Worm (Caenorhabditis elegans): ENCODE results near the gene W08F4.12.
"Not testable (repeated sequence)": the region's sequence is repeated elsewhere in the genome, so short reads cannot be mapped to it uniquely, and the experiment has no call there.

Gene W08F4.12

DNA sequence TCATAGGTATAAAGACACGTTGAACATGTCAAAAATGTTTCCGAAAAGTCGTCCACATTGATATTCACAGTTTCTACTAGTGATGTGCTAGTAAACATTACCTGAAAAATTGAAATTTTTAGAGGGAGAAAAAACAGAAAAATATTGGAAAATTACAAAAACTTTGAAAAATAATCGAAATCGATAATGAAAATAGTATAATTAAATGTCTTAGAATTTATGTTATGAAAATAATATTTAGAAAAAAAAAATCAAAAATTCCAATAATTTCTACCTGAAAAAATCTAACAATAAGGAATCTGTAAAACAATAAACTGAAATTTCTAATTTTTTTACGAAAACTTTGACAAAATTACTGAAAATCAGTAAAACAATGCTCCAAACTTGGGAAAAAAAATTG, 17.8 kb upstream of the W08F4.12 start, which contains the start of gene nhl-3:
Gene nhl-3, minus strand, starts transcription at position 101 of the 400 bp plus-strand sequence.
- TF ChIP-seq him-1 (tag; optimal IDR thresholded peaks at IDR 0.05) (no peak), dao-5 (tag; optimal IDR thresholded peaks at IDR 0.05) (no peak), W03F9.2 (tag; optimal IDR thresholded peaks at IDR 0.05) (no peak)

DNA sequence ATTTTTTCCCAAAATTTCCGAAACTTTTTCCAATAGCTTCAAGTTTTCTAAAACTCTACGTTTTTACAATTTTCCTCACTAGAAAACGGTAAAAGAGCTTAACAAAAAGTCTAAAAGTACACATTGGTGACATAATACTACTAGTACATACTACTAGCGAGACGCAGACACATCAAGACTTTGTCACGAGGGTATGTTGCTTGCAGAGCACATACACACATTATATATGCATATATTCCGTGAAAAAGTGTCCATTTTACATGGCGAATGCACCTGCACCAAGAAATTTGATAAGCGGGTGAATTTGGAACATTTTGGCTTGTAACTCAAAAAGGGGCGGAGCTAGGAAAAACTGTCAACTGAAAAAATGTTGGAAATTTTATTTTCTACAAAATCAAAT, 17.1 kb upstream of the W08F4.12 start:
- no peak for TF ChIP-seq him-1 (tag; optimal IDR thresholded peaks at IDR 0.05)
- no peak for TF ChIP-seq dao-5 (tag; optimal IDR thresholded peaks at IDR 0.05)
- no peak for TF ChIP-seq W03F9.2 (tag; optimal IDR thresholded peaks at IDR 0.05)

DNA sequence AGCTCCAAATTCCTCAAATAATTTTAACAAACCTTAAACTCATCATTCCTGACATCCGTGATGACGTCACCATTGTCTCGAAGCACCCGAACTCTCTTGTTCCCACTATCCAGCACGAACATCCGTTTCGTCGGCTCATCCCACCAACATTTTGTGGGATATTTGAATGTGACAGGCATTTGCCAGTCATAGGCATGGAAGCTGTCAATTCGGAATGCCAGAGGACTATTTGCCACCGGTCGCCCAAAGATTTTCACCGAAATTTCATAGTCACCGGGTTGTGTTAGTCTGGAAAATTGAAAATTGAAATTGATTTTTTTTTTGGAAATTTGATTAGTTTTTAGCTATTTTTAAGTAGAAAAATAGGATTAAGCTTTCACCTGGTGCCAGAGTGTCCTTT, 12.5 kb upstream of the W08F4.12 start:
- TF ChIP-seq dao-5 (tag; optimal IDR thresholded peaks at IDR 0.05) (no peak), him-1 (tag; optimal IDR thresholded peaks at IDR 0.05) (no peak), W03F9.2 (tag; optimal IDR thresholded peaks at IDR 0.05) (no peak)

DNA sequence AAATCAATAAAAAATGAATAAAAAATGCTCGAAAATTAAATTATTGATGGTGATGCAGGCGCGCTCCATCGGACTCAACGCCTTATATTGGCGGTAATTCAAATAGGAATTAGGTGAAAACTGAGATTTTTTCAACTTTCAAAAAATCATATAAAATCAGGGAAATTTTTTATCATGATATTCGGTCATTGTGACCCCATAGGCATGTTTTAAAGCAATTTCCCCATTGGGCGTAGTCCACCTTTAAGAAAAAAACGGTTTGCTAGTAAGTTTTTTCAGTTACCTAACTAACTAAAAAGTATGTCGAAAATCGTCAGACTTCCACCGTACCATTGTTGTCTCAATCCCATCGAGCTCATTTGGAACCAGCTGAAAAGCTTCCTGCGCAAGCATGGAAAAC, 9.0 kb upstream of the W08F4.12 start, which contains the start of gene W08F4.1:
Gene W08F4.1, plus strand, starts transcription at position 301 of the 400 bp plus-strand sequence.
- TF ChIP-seq him-1, dao-5, W03F9.2 (tag; optimal IDR thresholded peaks at IDR 0.05): not testable (repeated sequence)

DNA sequence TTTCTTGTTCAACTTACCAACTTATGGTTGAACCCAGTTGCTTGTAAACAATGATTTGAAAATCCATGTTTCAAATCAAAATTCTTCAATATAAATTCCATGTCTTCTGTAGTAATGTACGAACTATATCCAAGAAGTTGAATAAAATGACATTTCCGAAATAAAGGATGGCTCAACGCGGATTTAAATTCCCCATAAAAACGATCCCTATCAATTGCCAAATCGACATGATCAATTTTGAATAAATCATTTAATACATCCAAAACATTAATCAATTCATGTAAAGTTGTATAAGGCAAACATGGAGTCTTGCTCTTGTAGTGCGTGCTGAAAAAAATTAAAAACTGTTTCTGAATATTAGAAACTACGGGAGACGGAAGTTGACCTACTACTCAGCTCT, 6.9 kb upstream of the W08F4.12 start, which contains the start of gene W08F4.10:
Gene W08F4.10, minus strand, starts transcription at position 101 of the 400 bp plus-strand sequence.
- TF ChIP-seq him-1 (tag; optimal IDR thresholded peaks at IDR 0.05) = no peak
- no peak for TF ChIP-seq dao-5 (tag; optimal IDR thresholded peaks at IDR 0.05)
- no peak for TF ChIP-seq W03F9.2 (tag; optimal IDR thresholded peaks at IDR 0.05)

DNA sequence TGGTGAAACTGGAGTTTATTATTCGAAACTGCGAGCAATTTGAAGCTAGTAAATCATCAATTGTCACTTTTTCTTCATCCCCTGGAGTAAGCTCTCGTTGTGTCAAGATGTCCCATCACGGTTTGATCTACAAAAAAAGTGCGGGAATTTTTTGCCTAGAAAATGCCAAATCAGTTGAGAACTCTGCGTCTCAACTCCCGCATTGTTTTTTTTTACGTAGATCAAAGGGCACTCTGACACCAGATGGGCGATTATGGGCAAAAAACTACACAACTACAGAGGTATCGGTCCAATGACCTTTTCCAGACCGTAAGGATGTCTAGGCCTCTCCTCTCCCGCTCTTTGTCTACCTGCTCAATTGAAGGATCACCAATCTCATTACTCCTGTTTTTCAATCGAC, 3.3 kb upstream of the W08F4.12 start, which contains the start of gene fbxb-34:
Gene fbxb-34, plus strand, starts transcription at position 301 of the 400 bp plus-strand sequence.
- TF ChIP-seq dao-5 (tag; optimal IDR thresholded peaks at IDR 0.05) (no peak), him-1 (tag; optimal IDR thresholded peaks at IDR 0.05) (no peak), W03F9.2 (tag; optimal IDR thresholded peaks at IDR 0.05) (no peak)

DNA sequence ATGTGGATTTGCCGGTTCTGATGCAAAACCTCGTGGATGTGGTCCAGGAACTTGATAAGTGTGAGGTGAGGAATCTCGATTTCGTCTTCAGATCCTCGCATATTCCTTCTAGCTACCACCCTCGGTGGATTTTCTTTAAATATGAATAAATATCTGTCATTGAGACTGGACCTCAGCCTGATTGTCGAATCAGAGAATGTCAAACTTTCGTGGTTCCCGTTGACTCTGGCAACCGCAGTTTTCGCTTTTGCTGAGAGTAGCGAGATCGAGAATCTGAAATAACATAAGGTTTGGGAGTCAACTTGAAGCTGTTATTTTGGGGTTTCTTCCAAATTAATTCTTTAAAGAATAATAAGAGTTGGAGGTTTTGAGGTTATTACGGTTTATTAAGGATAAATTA, 1.6 kb downstream of the W08F4.12 start, which contains the start of gene fbxb-14:
Gene fbxb-14, minus strand, starts transcription at position 101 of the 400 bp plus-strand sequence.
- TF ChIP-seq him-1 (tag; optimal IDR thresholded peaks at IDR 0.05) (no peak), dao-5 (tag; optimal IDR thresholded peaks at IDR 0.05) (no peak), W03F9.2 (tag; optimal IDR thresholded peaks at IDR 0.05) (no peak)

DNA sequence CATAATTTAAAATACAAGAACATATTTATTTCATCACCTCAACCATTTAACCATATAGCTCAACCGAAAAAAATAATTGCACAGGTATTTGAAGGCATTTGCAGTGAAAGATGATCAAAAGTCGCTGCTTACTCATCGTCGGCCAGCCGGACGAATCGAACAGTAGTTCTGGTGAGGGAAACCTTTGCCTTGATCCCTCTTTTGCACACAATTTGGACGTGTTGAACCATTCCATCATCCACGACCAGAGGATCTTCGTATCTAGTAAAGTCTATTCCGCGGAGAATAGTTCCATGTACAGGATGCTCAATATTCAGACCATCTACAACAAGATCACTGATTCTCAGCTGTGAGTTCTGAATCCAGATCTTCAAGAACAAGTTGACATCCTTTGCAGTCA, 2.2 kb downstream of the W08F4.12 start:
- TF ChIP-seq W03F9.2 (tag; optimal IDR thresholded peaks at IDR 0.05) (no peak), dao-5 (tag; optimal IDR thresholded peaks at IDR 0.05) (no peak), him-1 (tag; optimal IDR thresholded peaks at IDR 0.05) (no peak)

DNA sequence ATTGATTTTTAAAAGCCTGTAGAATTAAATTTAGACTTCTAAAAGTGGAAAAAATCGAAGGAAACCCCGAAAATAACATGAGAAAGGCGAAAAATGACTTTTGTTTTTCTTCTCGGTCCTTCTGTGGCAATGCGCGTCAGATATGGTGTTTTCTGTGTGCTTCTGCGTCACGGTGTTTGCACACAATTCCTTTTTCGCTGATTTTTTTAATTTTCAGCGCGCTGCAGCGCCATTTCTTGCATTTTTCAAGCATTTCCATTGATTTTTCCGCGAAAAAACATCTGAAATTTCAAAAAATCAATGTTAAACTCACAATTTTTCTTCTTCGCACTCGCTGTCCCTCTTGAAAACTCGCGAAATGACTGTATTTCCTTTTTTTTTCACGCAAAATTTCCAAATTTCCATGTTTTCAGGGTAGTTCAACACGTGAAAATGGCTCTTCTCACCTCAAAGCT, 4.0 kb downstream of the W08F4.12 start, which contains the start of the genes cdc-37 and W08F4.3:
Gene cdc-37, minus strand, starts transcription at position 405 of the 455 bp plus-strand sequence.
Gene W08F4.3, plus strand, starts transcription at position 414 of the 455 bp plus-strand sequence.
- TF ChIP-seq dao-5 (tag; optimal IDR thresholded peaks at IDR 0.05) (no peak), W03F9.2 (tag; optimal IDR thresholded peaks at IDR 0.05) (no peak), him-1 (tag; optimal IDR thresholded peaks at IDR 0.05) (no peak)

DNA sequence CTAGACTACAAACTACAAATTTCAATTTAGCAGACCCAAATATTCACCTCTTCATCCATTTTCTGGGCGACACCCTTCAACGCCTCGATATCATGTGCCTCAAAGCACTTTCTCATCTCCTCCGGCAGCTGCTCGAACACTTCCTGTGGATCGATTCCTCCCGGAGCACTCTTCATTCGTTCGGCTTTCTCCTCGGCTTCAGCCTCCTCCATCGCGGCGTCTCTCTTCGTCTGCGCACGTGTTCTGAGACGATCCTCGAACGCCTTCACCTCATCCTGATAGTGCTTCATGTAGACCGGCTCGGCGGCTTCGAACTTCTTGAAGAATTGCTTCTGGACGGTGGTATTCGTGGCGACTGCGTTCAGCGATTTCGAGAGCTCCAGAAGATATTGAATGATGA, 5.4 kb downstream of the W08F4.12 start:
- TF ChIP-seq him-1 (tag; optimal IDR thresholded peaks at IDR 0.05) = no peak
- no peak for TF ChIP-seq W03F9.2 (tag; optimal IDR thresholded peaks at IDR 0.05)
- TF ChIP-seq dao-5 (tag; optimal IDR thresholded peaks at IDR 0.05) = no peak

DNA sequence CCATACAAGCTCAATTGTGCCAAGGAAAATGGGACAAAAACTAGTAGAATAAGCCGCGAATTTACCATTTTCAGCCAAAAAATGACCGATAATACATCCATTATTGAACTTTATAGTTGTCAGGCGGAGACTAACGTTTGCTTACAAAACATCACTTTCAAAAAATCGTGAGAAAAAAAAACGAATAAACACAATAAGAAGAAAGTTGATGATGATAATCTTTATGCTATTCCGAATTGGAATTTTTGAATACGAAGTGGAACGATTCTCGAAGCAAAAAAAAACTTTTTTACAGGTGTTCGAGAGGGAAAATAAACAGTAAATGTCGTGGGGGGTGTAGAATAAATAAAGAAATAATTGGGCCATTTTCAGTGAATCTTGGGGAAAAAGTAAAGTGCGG, 6.6 kb downstream of the W08F4.12 start, which contains the start of gene W08F4.7:
Gene W08F4.7, minus strand, starts transcription at position 101 of the 400 bp plus-strand sequence.
- no peak for TF ChIP-seq him-1 (tag; optimal IDR thresholded peaks at IDR 0.05)
- TF ChIP-seq dao-5 (tag; optimal IDR thresholded peaks at IDR 0.05) = no peak
- TF ChIP-seq W03F9.2 (tag; optimal IDR thresholded peaks at IDR 0.05) = no peak

DNA sequence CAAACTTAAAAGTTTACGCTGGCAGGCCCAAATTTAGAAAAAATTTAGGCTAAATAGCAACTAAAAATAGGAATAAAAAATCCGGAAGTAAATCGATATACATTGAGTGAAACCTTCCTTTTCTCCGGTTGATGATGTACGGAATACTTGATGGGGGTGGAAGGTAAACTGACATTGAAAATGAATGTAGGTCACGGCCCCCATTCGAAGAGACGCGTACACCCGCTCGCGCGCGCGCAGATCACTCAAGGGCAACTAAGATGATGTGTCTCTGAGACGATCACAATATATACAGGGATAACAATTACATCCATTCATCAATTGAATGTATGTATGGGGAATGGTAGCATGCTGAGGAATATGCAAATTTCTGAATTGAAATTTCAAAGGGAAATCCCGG, 10.2 kb downstream of the W08F4.12 start:
- no peak for TF ChIP-seq W03F9.2 (tag; optimal IDR thresholded peaks at IDR 0.05)
- TF ChIP-seq dao-5 (tag; optimal IDR thresholded peaks at IDR 0.05) = no peak
- no peak for TF ChIP-seq him-1 (tag; optimal IDR thresholded peaks at IDR 0.05)

DNA sequence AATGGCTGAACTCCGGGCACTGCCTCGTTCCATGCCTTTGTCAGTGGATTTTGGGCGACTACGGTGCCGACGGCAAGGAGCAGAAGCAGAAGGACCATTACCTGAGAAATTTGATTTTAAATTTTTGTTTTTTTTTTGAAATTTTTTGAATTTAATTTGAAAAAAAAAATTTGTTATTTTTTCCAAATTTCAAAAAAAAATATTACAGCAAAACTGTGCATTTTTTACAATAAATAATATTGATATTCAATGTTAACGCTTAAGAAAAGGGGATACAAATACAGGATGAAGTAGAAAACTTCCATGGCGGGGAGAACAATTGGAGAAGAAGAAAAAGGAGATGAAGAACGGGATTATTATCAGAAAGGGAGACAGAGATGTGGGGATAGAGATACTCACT, 12.2 kb downstream of the W08F4.12 start, which contains the start of gene mlt-8:
Gene mlt-8, minus strand, starts transcription at position 101 of the 400 bp plus-strand sequence.
- TF ChIP-seq W03F9.2 (tag; optimal IDR thresholded peaks at IDR 0.05) (no peak), dao-5 (tag; optimal IDR thresholded peaks at IDR 0.05) (no peak), him-1 (tag; optimal IDR thresholded peaks at IDR 0.05) (no peak)

DNA sequence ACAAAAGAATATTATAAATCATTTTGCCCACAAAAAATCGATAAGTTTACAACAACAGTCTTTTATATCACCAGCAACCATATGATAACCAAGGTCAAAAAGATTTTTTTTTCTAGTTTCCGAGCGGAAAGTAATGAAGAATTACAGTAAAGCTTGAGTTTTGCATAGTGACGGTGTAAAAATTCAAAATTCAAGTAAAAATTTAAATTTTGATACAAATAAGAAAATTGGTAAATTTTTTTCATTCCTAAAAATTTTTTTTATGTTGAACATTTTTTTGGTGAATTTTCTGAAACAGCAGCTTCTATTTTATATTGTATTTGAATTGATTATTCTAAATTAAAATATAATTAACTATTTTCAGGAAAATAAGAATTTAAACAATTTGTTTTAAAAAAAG, 15.4 kb downstream of the W08F4.12 start, which contains the start of gene W08F4.5:
Gene W08F4.5, minus strand, starts transcription at position 101 of the 400 bp plus-strand sequence.
- TF ChIP-seq him-1 (tag; optimal IDR thresholded peaks at IDR 0.05) (no peak), dao-5 (tag; optimal IDR thresholded peaks at IDR 0.05) (no peak), W03F9.2 (tag; optimal IDR thresholded peaks at IDR 0.05) (no peak)
